Fruit fly (Drosophila melanogaster) whole organism: ENCODE data around the gene mmm.

ENCODE experiments used
- CG8478 ChIP-seq: fragments of >200 bp; optimal IDR thresholded peaks from 2 replicates; lab custom pipeline; 2018; ENCODE audit warnings: inconsistent platforms
- Dll ChIP-seq: fragments of >200 bp; optimal IDR thresholded peaks from 2 replicates; lab custom pipeline; 2017
- EcR ChIP-seq, 2 experiments: fragments of >200 bp; optimal IDR thresholded peaks; 2 replicates each; lab custom pipeline; 2017; ENCODE audit warnings: missing biosample characterization in 2 of 2, missing genetic modification characterization in 2 of 2, missing genetic modification reagents in 2 of 2
- pan ChIP-seq: fragments of >200 bp; optimal IDR thresholded peaks from 2 replicates; lab custom pipeline; 2017
- psq ChIP-seq: fragments of >200 bp; optimal IDR thresholded peaks from 2 replicates; lab custom pipeline; 2017
- usp ChIP-seq: fragments of >200 bp; optimal IDR thresholded peaks from 2 replicates; lab custom pipeline; 2017; ENCODE audit warnings: missing biosample characterization, missing genetic modification characterization, mixed read lengths

mmm gene

DNA sequence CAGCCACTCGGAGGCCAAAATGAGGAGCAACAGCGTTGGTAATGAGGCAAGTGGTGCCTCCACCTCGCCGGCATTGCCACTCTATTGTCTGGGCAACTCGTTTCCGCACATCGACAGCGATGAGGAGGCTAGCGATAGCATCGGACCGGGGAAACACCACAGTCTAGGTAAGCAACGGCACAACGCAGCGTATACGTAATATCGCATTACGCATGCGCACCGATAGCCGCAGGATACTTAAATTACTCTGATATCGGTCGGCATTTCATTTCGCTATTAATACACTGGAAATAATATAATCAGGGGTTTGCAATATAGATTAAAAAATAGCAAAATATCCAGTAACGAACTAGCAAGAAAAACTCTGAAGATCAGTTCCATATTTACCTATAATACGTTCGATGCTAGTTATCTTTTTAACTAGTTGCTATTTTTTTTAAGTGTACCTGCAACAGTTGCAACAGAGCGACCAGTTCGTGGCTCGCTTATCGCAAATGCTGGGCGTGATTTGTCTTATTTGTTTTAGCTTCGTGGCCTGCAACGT, 34.3 kb downstream of the mmm start:
- TF ChIP-seq Dll (lab: Kevin White, UChicago) (no peak), psq (no peak)

DNA sequence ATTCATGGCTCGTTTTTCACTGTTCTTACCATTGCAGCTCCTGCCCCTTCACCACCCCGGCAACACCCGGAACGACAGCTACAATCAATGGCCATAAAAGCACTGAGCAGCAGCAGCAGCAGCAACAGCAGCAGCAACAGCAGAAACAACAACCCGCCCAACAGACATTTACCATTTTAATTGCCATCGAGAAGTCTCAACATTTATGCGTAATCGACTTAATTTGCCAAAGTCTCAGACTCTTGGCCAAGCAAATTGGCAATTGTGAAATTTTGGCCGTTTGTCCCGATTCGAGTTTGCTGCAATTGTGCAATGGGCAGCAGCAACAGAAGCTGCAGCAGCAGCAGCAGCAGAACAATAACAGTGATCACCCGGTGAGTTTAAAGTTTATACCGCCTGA, 41.3 kb downstream of the mmm start:
- TF ChIP-seq usp = no peak
- no peak for TF ChIP-seq EcR (GFP tag; optimal IDR thresholded peaks at IDR 0.05; lab: Kevin White, UChicago)
- TF ChIP-seq CG8478 (lab: Kevin White, UChicago) = no peak
- no peak for TF ChIP-seq psq

DNA sequence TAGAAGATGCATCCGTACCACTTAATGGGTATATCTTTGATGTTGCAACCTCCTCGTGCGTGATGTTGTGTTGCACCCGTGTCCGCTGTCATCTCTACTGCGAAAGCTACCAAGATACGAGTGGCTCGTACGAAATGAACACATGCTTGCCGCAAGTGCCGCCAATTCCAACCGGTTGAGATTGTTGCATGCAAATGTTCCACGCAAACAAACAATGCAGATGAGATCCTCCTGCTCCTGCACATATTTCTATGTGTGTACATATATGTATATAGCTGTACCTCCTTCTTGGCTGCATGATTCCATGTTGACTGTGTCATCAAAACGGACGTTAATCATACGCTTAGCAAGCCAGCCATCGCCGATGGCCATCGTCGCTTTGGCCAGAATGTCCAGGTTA, 46.8 kb downstream of the mmm start:
- TF ChIP-seq CG8478 (lab: Kevin White, UChicago) = no peak
- TF ChIP-seq psq = no peak
- no peak for TF ChIP-seq EcR (GFP tag; optimal IDR thresholded peaks at IDR 0.05; lab: Kevin White, UChicago)
- TF ChIP-seq usp = no peak
- TF ChIP-seq Dll (lab: Kevin White, UChicago) = no peak
- no peak for TF ChIP-seq pan (lab: Kevin White, UChicago)

dm6 chr3L:7632540-7633263, 49.4 kb downstream of the mmm start:
- no peak for TF ChIP-seq EcR (GFP tag; optimal IDR thresholded peaks at IDR 0.05; lab: Kevin White, UChicago)
- no peak for TF ChIP-seq usp
- no peak for TF ChIP-seq pan (lab: Kevin White, UChicago)
- no peak for TF ChIP-seq CG8478 (lab: Kevin White, UChicago)
- no peak for TF ChIP-seq psq
- no peak for TF ChIP-seq Dll (lab: Kevin White, UChicago)

dm6 chr3L:7633619-7634018, 50.4 kb downstream of the mmm start:
- TF ChIP-seq pan (lab: Kevin White, UChicago) (no peak), Dll (lab: Kevin White, UChicago) (no peak)

DNA sequence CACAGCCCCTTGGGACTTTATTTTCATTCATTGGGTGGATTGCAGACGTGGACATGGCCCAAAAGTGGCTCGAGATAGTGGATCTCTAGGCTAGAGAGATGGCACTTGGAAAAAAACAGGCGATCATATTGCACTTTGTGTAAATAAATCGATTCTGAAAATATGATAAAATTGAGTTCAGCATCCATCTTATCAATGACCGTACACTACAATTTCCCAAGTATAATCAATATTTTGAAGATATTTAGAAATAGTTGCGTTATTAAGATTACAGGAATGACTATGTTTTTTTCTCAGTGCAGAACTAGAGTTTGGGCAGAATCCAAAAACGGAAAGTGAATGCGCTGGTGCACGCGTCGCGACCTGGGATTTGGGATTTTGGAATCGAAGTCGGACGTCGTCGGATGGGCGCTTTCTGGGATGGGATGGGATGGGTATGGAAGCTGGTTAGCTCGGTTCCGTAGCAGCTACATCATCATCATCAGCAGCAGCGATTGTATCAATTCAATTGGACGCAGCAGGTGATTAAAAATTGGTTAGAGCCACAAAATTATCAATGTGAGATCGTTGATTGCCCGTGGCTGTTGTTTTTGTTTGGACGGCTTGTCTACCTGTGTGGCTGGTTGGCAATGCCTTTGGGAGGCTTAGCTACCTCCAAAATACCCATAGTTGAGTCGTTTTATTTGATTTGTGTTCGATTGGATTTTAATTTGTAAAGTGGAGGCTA, 51.7 kb downstream of the mmm start:
- TF ChIP-seq Dll (lab: Kevin White, UChicago) (no peak), psq (no peak), usp (no peak), CG8478 (lab: Kevin White, UChicago) (no peak), EcR (GFP tag; optimal IDR thresholded peaks at IDR 0.05; lab: Kevin White, UChicago) (no peak), pan (lab: Kevin White, UChicago) (no peak)
